Fruit fly (Drosophila melanogaster) whole organism, embryonic: Measurements from ENCODE around the gene MED14.

Source experiments
- CG10366 ChIP-seq: fragments of 200-800 bp; sonication (Bioruptor generic); IDR thresholded peaks from 2 replicates; pipeline ENCODE4 v1.3.6; 2022; ENCODE audit warnings: missing biosample characterization, missing genetic modification characterization
- CG11504 ChIP-seq: fragments of 200-800 bp; sonication (Bioruptor generic); optimal IDR thresholded peaks from 3 replicates; lab custom pipeline; 2019; ENCODE audit warnings: missing biosample characterization, mild to moderate bottlenecking, missing genetic modification characterization, moderate library complexity
- CG11560 ChIP-seq: fragments of 200-800 bp; sonication (Bioruptor generic); IDR thresholded peaks from 3 replicates; pipeline ENCODE4 v1.3.6; 2022; ENCODE audit warnings: missing biosample characterization, missing genetic modification characterization
- CG12744 ChIP-seq: fragments of 200-800 bp; sonication (Bioruptor generic); optimal IDR thresholded peaks from 2 replicates; lab custom pipeline; 2016; ENCODE audit warnings: missing biosample characterization, missing genetic modification characterization
- CG13424 ChIP-seq: fragments of 200-800 bp; sonication (Bioruptor generic); optimal IDR thresholded peaks from 2 replicates; lab custom pipeline; 2019; ENCODE audit warnings: missing biosample characterization, mild to moderate bottlenecking, missing genetic modification characterization, moderate library complexity
- CG14050 ChIP-seq: fragments of 200-800 bp; sonication (Bioruptor generic); IDR thresholded peaks from 3 replicates; pipeline ENCODE4 v1.3.6; 2022; ENCODE audit warnings: missing biosample characterization, missing genetic modification characterization
- CG17568 ChIP-seq: fragments of 200-800 bp; sonication (Bioruptor generic); optimal IDR thresholded peaks from 2 replicates; lab custom pipeline; 2018; ENCODE audit warnings: missing biosample characterization, mild to moderate bottlenecking, missing genetic modification characterization, moderate library complexity
- CG17612 ChIP-seq: fragments of 200-800 bp; sonication (Bioruptor generic); IDR thresholded peaks from 2 replicates; pipeline ENCODE4 v1.3.6; 2022; ENCODE audit warnings: missing biosample characterization, missing genetic modification characterization
- CG1792 ChIP-seq: fragments of 200-800 bp; sonication (Bioruptor generic); optimal IDR thresholded peaks from 2 replicates; lab custom pipeline; 2016; ENCODE audit warnings: missing biosample characterization, missing genetic modification characterization
- CG18262 ChIP-seq: fragments of 200-800 bp; optimal IDR thresholded peaks from 3 replicates; lab custom pipeline; 2019; ENCODE audit warnings: missing biosample characterization, mild to moderate bottlenecking, missing genetic modification characterization, moderate library complexity
- CG32532 ChIP-seq: fragments of 200-800 bp; sonication (Bioruptor generic); IDR thresholded peaks from 2 replicates; pipeline ENCODE4 v1.3.6; 2022; ENCODE audit warnings: missing biosample characterization, missing genetic modification characterization
- CG34422 ChIP-seq: fragments of 200-800 bp; sonication (Bioruptor generic); IDR thresholded peaks from 3 replicates; pipeline ENCODE4 v1.3.6; 2022; ENCODE audit warnings: missing biosample characterization, missing genetic modification characterization
- CG4820 ChIP-seq: fragments of 200-800 bp; sonication (Bioruptor generic); optimal IDR thresholded peaks from 3 replicates; lab custom pipeline; 2016; ENCODE audit warnings: missing biosample characterization, missing genetic modification characterization
- CG6813 ChIP-seq: fragments of 200-800 bp; sonication (Bioruptor generic); optimal IDR thresholded peaks from 2 replicates; lab custom pipeline; 2017; ENCODE audit warnings: missing biosample characterization, missing genetic modification characterization, mild to moderate bottlenecking, moderate library complexity, missing genetic modification reagents
- CG7928 ChIP-seq: fragments of 200-800 bp; sonication (Bioruptor generic); optimal IDR thresholded peaks from 2 replicates; lab custom pipeline; 2017; ENCODE audit warnings: missing biosample characterization, mild to moderate bottlenecking, missing genetic modification characterization
- CG8944 ChIP-seq: fragments of 200-800 bp; sonication (Bioruptor generic); optimal IDR thresholded peaks from 3 replicates; lab custom pipeline; 2016; ENCODE audit warnings: missing biosample characterization, missing genetic modification characterization
- CTCF ChIP-seq: fragments of 200-800 bp; sonication (Bioruptor generic); optimal IDR thresholded peaks from 2 replicates; lab custom pipeline; 2017; ENCODE audit warnings: missing biosample characterization, mild to moderate bottlenecking, missing genetic modification characterization, moderate library complexity
- CkIIα-i1 ChIP-seq: fragments of 200-800 bp; sonication (Bioruptor generic); IDR thresholded peaks from 2 replicates; pipeline ENCODE4 v1.3.6; 2022; ENCODE audit warnings: missing biosample characterization, missing genetic modification characterization
- CoRest ChIP-seq: fragments of 200-800 bp; sonication (Bioruptor generic); optimal IDR thresholded peaks from 3 replicates; lab custom pipeline; 2018; ENCODE audit warnings: missing biosample characterization, mild to moderate bottlenecking, missing genetic modification characterization, moderate library complexity
- D19A ChIP-seq: fragments of 200-800 bp; optimal IDR thresholded peaks from 3 replicates; lab custom pipeline; 2019; ENCODE audit warnings: missing biosample characterization, mild to moderate bottlenecking, missing genetic modification characterization, moderate library complexity
- Dad ChIP-seq: fragments of 200-800 bp; sonication (Bioruptor generic); optimal IDR thresholded peaks from 3 replicates; lab custom pipeline; 2016; ENCODE audit warnings: missing biosample characterization, missing genetic modification characterization
- Dip2 ChIP-seq: fragments of 200-800 bp; sonication (Bioruptor generic); IDR thresholded peaks from 2 replicates; pipeline ENCODE4 v1.3.6; 2022; ENCODE audit warnings: missing biosample characterization, missing genetic modification characterization
- E2f2 ChIP-seq: fragments of 200-800 bp; sonication (Bioruptor generic); IDR thresholded peaks from 2 replicates; pipeline ENCODE4 v1.3.6; 2022; ENCODE audit warnings: missing biosample characterization, missing genetic modification characterization
- Fer1 ChIP-seq: fragments of 200-800 bp; sonication (Bioruptor generic); optimal IDR thresholded peaks from 2 replicates; lab custom pipeline; 2017; ENCODE audit warnings: missing biosample characterization, mild to moderate bottlenecking, missing genetic modification characterization
- H15 ChIP-seq: fragments of 200-800 bp; sonication (Bioruptor generic); IDR thresholded peaks from 3 replicates; pipeline ENCODE4 v1.3.6; 2022; ENCODE audit warnings: missing biosample characterization, missing genetic modification characterization
- HLH3B ChIP-seq: fragments of 200-800 bp; sonication (Bioruptor generic); IDR thresholded peaks from 2 replicates; pipeline ENCODE4 v1.3.6; 2022; ENCODE audit warnings: missing biosample characterization, missing genetic modification characterization
- Oaz ChIP-seq: fragments of 200-800 bp; sonication (Bioruptor generic); IDR thresholded peaks from 2 replicates; pipeline ENCODE4 v1.3.6; 2022; ENCODE audit warnings: missing biosample characterization, missing genetic modification characterization
- PHDP ChIP-seq: fragments of 200-800 bp; sonication (Bioruptor generic); optimal IDR thresholded peaks from 3 replicates; lab custom pipeline; 2018; ENCODE audit warnings: missing biosample characterization, mild to moderate bottlenecking, missing genetic modification characterization, moderate library complexity
- Poxn ChIP-seq: fragments of 200-800 bp; sonication (Bioruptor generic); IDR thresholded peaks from 2 replicates; pipeline ENCODE4 v1.3.6; 2022; ENCODE audit warnings: missing biosample characterization, missing genetic modification characterization
- Scr ChIP-seq: fragments of 200-800 bp; sonication (Bioruptor generic); IDR thresholded peaks from 2 replicates; pipeline ENCODE4 v1.3.6; 2022; ENCODE audit warnings: missing biosample characterization, missing genetic modification characterization; ENCODE audit not compliant: partially characterized antibody
- Sox102F ChIP-seq: fragments of 200-800 bp; sonication (Bioruptor generic); optimal IDR thresholded peaks from 2 replicates; lab custom pipeline; 2018; ENCODE audit warnings: missing biosample characterization, mild to moderate bottlenecking, missing genetic modification characterization, moderate library complexity
- Xbp1 ChIP-seq: fragments of 200-800 bp; sonication (Bioruptor generic); optimal IDR thresholded peaks from 3 replicates; lab custom pipeline; 2016; ENCODE audit warnings: missing biosample characterization, mild to moderate bottlenecking, missing genetic modification characterization
- YL-1 ChIP-seq: fragments of 200-800 bp; sonication (Bioruptor generic); optimal IDR thresholded peaks from 3 replicates; lab custom pipeline; 2017; ENCODE audit warnings: missing biosample characterization, mild to moderate bottlenecking, missing genetic modification characterization
- abd-A ChIP-seq: fragments of 200-800 bp; sonication (Bioruptor generic); optimal IDR thresholded peaks from 3 replicates; lab custom pipeline; 2019; ENCODE audit warnings: missing biosample characterization, mild to moderate bottlenecking, missing genetic modification characterization, moderate library complexity
- ash1 ChIP-seq: fragments of 200-800 bp; sonication (Bioruptor generic); optimal IDR thresholded peaks from 2 replicates; lab custom pipeline; 2018; ENCODE audit warnings: missing biosample characterization, mild to moderate bottlenecking, missing genetic modification characterization
- bab2 ChIP-seq: fragments of 200-800 bp; sonication (Bioruptor generic); optimal IDR thresholded peaks from 2 replicates; lab custom pipeline; 2016; ENCODE audit warnings: missing biosample characterization, missing genetic modification characterization
- cato ChIP-seq: fragments of 200-800 bp; sonication (Bioruptor generic); optimal IDR thresholded peaks from 2 replicates; lab custom pipeline; 2016; ENCODE audit warnings: missing biosample characterization, missing genetic modification characterization, borderline replicate concordance
- ci ChIP-seq: fragments of 200-800 bp; sonication (Bioruptor generic); IDR thresholded peaks from 3 replicates; pipeline ENCODE4 v1.3.6; 2022; ENCODE audit warnings: missing biosample characterization, missing genetic modification characterization
- emc ChIP-seq: fragments of 200-800 bp; sonication (Bioruptor generic); optimal IDR thresholded peaks from 2 replicates; lab custom pipeline; 2016; ENCODE audit warnings: missing biosample characterization, missing genetic modification characterization
- eve ChIP-seq, 2 experiments: fragments of >200 bp; optimal IDR thresholded peaks; 2 replicates each; lab custom pipeline; 2017; ENCODE audit warnings: missing biosample characterization in 2 of 2, missing genetic modification characterization in 2 of 2
- ewg ChIP-seq: fragments of 200-800 bp; sonication (Bioruptor generic); optimal IDR thresholded peaks from 3 replicates; lab custom pipeline; 2017; ENCODE audit warnings: mild to moderate bottlenecking, missing biosample characterization, missing genetic modification reagents, missing genetic modification characterization
- fru ChIP-seq: fragments of >200 bp; optimal IDR thresholded peaks from 2 replicates; lab custom pipeline; 2017
- h ChIP-seq: fragments of >200 bp; optimal IDR thresholded peaks from 2 replicates; lab custom pipeline; 2017
- jumu ChIP-seq: fragments of 200-800 bp; sonication (Bioruptor generic); optimal IDR thresholded peaks from 3 replicates; lab custom pipeline; 2016; ENCODE audit warnings: missing biosample characterization, missing genetic modification characterization
- p53 ChIP-seq: fragments of 200-800 bp; sonication (Bioruptor generic); optimal IDR thresholded peaks from 2 replicates; lab custom pipeline; 2016; ENCODE audit warnings: missing biosample characterization, missing genetic modification characterization
- pita ChIP-seq: fragments of 200-800 bp; sonication (Bioruptor generic); optimal IDR thresholded peaks from 2 replicates; lab custom pipeline; 2017; ENCODE audit warnings: missing biosample characterization, mild to moderate bottlenecking, missing genetic modification characterization
- pnt ChIP-seq: fragments of 200-800 bp; sonication (Bioruptor generic); optimal IDR thresholded peaks from 3 replicates; lab custom pipeline; 2016; ENCODE audit warnings: missing biosample characterization, missing genetic modification characterization
- pros ChIP-seq: fragments of 200-800 bp; sonication (Bioruptor generic); optimal IDR thresholded peaks from 3 replicates; lab custom pipeline; 2019; ENCODE audit warnings: missing biosample characterization, mild to moderate bottlenecking, missing genetic modification characterization, moderate library complexity
- psq ChIP-seq: fragments of 200-800 bp; sonication (Bioruptor generic); optimal IDR thresholded peaks from 2 replicates; lab custom pipeline; 2017; ENCODE audit warnings: missing biosample characterization, missing genetic modification characterization
- run ChIP-seq: fragments of 200-800 bp; sonication (Bioruptor generic); optimal IDR thresholded peaks from 3 replicates; lab custom pipeline; 2018; ENCODE audit warnings: missing biosample characterization, mild to moderate bottlenecking, missing genetic modification characterization
- sna ChIP-seq: fragments of 200-800 bp; sonication (Bioruptor generic); IDR thresholded peaks from 2 replicates; pipeline ENCODE4 v1.3.6; 2022; ENCODE audit warnings: missing biosample characterization, missing genetic modification characterization; ENCODE audit not compliant: partially characterized antibody
- sqz ChIP-seq: fragments of 200-800 bp; sonication (Bioruptor generic); optimal IDR thresholded peaks from 3 replicates; lab custom pipeline; 2018; ENCODE audit warnings: missing biosample characterization, mild to moderate bottlenecking, missing genetic modification characterization
- zfh1 ChIP-seq: fragments of 200-800 bp; sonication (Bioruptor generic); IDR thresholded peaks from 3 replicates; pipeline ENCODE4 v1.3.6; 2022; ENCODE audit warnings: missing biosample characterization, missing genetic modification characterization

Gene MED14

dm6 chr3L:554577-554976 lies 38.5 kb upstream of the MED14 start (continued):
- TF ChIP-seq CG13424 (tag; lab: Kevin White, UChicago) (peak; percentile 39), D19A (tag; lab: Kevin White, UChicago) (peak; percentile 23), CkIIα-i1 (GFP tag; lab: Robert Waterston, UW) (no peak), E2f2 (GFP tag; lab: Robert Waterston, UW) (peak; percentile 24; the same call in 1 of the 2 replicates), pros (GFP tag; lab: Kevin White, UChicago) (no peak), Oaz (GFP tag; lab: Robert Waterston, UW) (peak; percentile 45; the same call in 1 of the 2 replicates), ci (GFP tag; lab: Robert Waterston, UW) (peak; percentile 48; the same call in 1 of the 3 replicates), ewg (GFP tag; lab: Kevin White, UChicago) (peak; percentile 5), CG11504 (peak; percentile 72), CTCF (GFP tag; lab: Kevin White, UChicago) (no peak), Dip2 (GFP tag; lab: Robert Waterston, UW) (no peak), YL-1 (GFP tag; lab: Kevin White, UChicago) (no peak), ash1 (GFP tag; lab: Kevin White, UChicago) (no peak), run (tag; lab: Kevin White, UChicago) (peak; percentile 0), h (lab: Kevin White, UChicago) (no peak), HLH3B (GFP tag; lab: Robert Waterston, UW) (0 out of 2 replicates have a peak, but pooled peaks have one; percentile 32), bab2 (no peak), Dad (GFP tag; lab: Kevin White, UChicago) (peak; percentile 26), psq (GFP tag; lab: Kevin White, UChicago) (no peak), CG6813 (GFP tag; lab: Kevin White, UChicago) (peak; percentile 34), CoRest (tag; lab: Kevin White, UChicago) (peak; percentile 49), PHDP (peak; percentile 44), zfh1 (GFP tag; lab: Robert Waterston, UW) (peak; percentile 60; the same call in 2 of the 3 replicates), Sox102F (GFP tag; lab: Kevin White, UChicago) (peak; percentile 58), CG1792 (GFP tag; lab: Kevin White, UChicago) (no peak), CG8944 (GFP tag; lab: Kevin White, UChicago) (peak; percentile 3), pnt (GFP tag; lab: Kevin White, UChicago) (no peak), CG12744 (GFP tag; lab: Kevin White, UChicago) (peak; percentile 26), Poxn (no peak), p53 (GFP tag; lab: Kevin White, UChicago) (no peak), H15 (GFP tag; lab: Robert Waterston, UW) (no peak), fru (lab: Kevin White, UChicago) (no peak), CG4820 (GFP tag; lab: Kevin White, UChicago) (peak; percentile 15), Fer1 (GFP tag; lab: Kevin White, UChicago) (peak; percentile 58), CG34422 (GFP tag; lab: Robert Waterston, UW) (no peak), CG10366 (GFP tag; lab: Robert Waterston, UW) (no peak), eve (GFP tag; optimal IDR thresholded peaks at IDR 0.05; lab: Kevin White, UChicago) (no peak), CG18262 (peak; percentile 63), CG17612 (GFP tag; lab: Robert Waterston, UW) (0 out of 2 replicates have a peak, but pooled peaks have one; percentile 35), abd-A (no peak), Scr (GFP tag; lab: Robert Waterston, UW) (no peak), CG17568 (no peak), CG11560 (no peak; the same call in 2 of the 3 replicates), Xbp1 (GFP tag; lab: Kevin White, UChicago) (peak; percentile 51), CG14050 (GFP tag; lab: Robert Waterston, UW) (no peak), sna (no peak), jumu (GFP tag; lab: Kevin White, UChicago) (no peak), CG32532 (GFP tag; lab: Robert Waterston, UW) (peak; percentile 74), sqz (GFP tag; lab: Kevin White, UChicago) (no peak), cato (GFP tag; lab: Kevin White, UChicago) (peak; percentile 6), pita (GFP tag; lab: Kevin White, UChicago) (no peak), emc (GFP tag; lab: Kevin White, UChicago) (no peak), CG7928 (GFP tag; lab: Kevin White, UChicago) (no peak)
